Worm (Caenorhabditis elegans): Measurements from ENCODE around the gene snu-13.

DNA sequence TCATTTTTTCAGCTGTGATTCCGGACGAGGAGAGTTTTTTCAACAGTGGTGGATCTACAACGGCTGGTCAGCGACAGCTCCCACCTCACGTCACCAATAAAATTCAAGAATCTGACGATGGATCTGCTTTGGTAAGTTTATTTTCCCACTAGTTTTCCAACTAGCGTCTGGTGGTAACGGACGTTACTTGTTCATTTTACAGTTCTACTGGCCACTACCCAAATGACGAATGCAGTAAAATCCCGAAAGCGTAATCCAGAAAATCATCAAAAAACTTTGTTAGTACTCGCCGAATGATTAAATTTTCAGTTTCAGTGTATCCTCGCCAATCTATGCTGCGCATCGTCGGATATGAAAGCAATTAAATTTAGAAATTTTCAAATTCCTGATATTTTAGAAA is 1.2 kb upstream of the snu-13 start:
- TF ChIP-seq hmbx-1 (tag; optimal IDR thresholded peaks at IDR 0.05) (no peak), scrt-1 (GFP tag; IDR thresholded peaks at IDR 0.05) (no peak), B0310.2 (tag; optimal IDR thresholded peaks at IDR 0.05) (no peak), ama-1 (optimal IDR thresholded peaks at IDR 0.05) (no peak)

All from whole organism, early embryonic.